Fruit fly (Drosophila melanogaster) whole organism, embryonic: ENCODE results near the gene AGO2.

Source experiments
- Abd-B ChIP-seq: fragments of 200-800 bp; sonication (Bioruptor generic); optimal IDR thresholded peaks from 2 replicates; lab custom pipeline; 2018; ENCODE audit warnings: missing biosample characterization, mild to moderate bottlenecking, missing genetic modification characterization, moderate library complexity
- Ada2b ChIP-seq: fragments of 200-800 bp; sonication (Bioruptor generic); IDR thresholded peaks from 2 replicates; pipeline ENCODE4 v1.3.6; 2022; ENCODE audit warnings: missing biosample characterization, missing genetic modification characterization
- Aef1 ChIP-seq: fragments of 200-800 bp; sonication (Bioruptor generic); IDR thresholded peaks from 3 replicates; pipeline ENCODE4 v1.3.6; 2022; ENCODE audit warnings: missing biosample characterization, missing genetic modification characterization
- Blimp-1 ChIP-seq: fragments of 200-800 bp; sonication (Bioruptor generic); optimal IDR thresholded peaks from 3 replicates; lab custom pipeline; 2018; ENCODE audit warnings: missing biosample characterization, missing genetic modification characterization, mild to moderate bottlenecking, moderate library complexity, missing genetic modification reagents
- CG10274 ChIP-seq: fragments of 200-800 bp; sonication (Bioruptor generic); optimal IDR thresholded peaks from 3 replicates; lab custom pipeline; 2017; ENCODE audit warnings: missing biosample characterization, mild to moderate bottlenecking, missing genetic modification characterization
- CG11085 ChIP-seq: fragments of 200-800 bp; sonication (Bioruptor generic); IDR thresholded peaks from 2 replicates; pipeline ENCODE4 v1.3.6; 2022; ENCODE audit warnings: missing biosample characterization, missing genetic modification characterization
- CG11695 ChIP-seq: fragments of 200-800 bp; sonication (Bioruptor generic); IDR thresholded peaks from 3 replicates; pipeline ENCODE4 v1.3.6; 2022; ENCODE audit warnings: missing biosample characterization, missing genetic modification characterization
- CG12299 ChIP-seq: fragments of 200-800 bp; sonication (Bioruptor generic); optimal IDR thresholded peaks from 2 replicates; lab custom pipeline; 2018; ENCODE audit warnings: missing biosample characterization, mild to moderate bottlenecking, missing genetic modification characterization
- CG13894 ChIP-seq: fragments of 200-800 bp; sonication (Bioruptor generic); optimal IDR thresholded peaks from 3 replicates; lab custom pipeline; 2018; ENCODE audit warnings: missing biosample characterization, mild to moderate bottlenecking, missing genetic modification characterization, moderate library complexity
- CG15479 ChIP-seq: fragments of 200-800 bp; sonication (Bioruptor generic); optimal IDR thresholded peaks from 3 replicates; lab custom pipeline; 2019; ENCODE audit warnings: missing biosample characterization, mild to moderate bottlenecking, missing genetic modification characterization, moderate library complexity
- CG17385 ChIP-seq: fragments of 200-800 bp; sonication (Bioruptor generic); optimal IDR thresholded peaks from 3 replicates; lab custom pipeline; 2018; ENCODE audit warnings: missing biosample characterization, mild to moderate bottlenecking, missing genetic modification characterization
- CG18599 ChIP-seq: fragments of 200-800 bp; sonication (Bioruptor generic); optimal IDR thresholded peaks from 3 replicates; lab custom pipeline; 2017; ENCODE audit warnings: missing biosample characterization, missing genetic modification characterization, mild to moderate bottlenecking, moderate library complexity, missing genetic modification reagents
- CG3281 ChIP-seq: fragments of 200-800 bp; sonication (Bioruptor generic); optimal IDR thresholded peaks from 3 replicates; lab custom pipeline; 2017; ENCODE audit warnings: missing biosample characterization, mild to moderate bottlenecking, missing genetic modification characterization
- CG7357 ChIP-seq: fragments of 200-800 bp; sonication (Bioruptor generic); IDR thresholded peaks from 3 replicates; pipeline ENCODE4 v1.3.6; 2022; ENCODE audit warnings: missing biosample characterization, missing genetic modification characterization
- CG7745 ChIP-seq: fragments of 200-800 bp; sonication (Bioruptor generic); optimal IDR thresholded peaks from 2 replicates; lab custom pipeline; 2018; ENCODE audit warnings: missing biosample characterization, mild to moderate bottlenecking, missing genetic modification characterization, moderate library complexity
- CG7786 ChIP-seq: fragments of 200-800 bp; sonication (Bioruptor generic); optimal IDR thresholded peaks from 2 replicates; lab custom pipeline; 2016; ENCODE audit warnings: missing biosample characterization, missing genetic modification characterization
- CG8089 ChIP-seq: fragments of 200-800 bp; sonication (Bioruptor generic); optimal IDR thresholded peaks from 3 replicates; lab custom pipeline; 2016; ENCODE audit warnings: missing biosample characterization, missing genetic modification characterization
- Dll ChIP-seq: fragments of 200-800 bp; sonication (Bioruptor generic); IDR thresholded peaks from 4 replicates; pipeline ENCODE4 v1.3.6; 2022; ENCODE audit warnings: missing biosample characterization, missing genetic modification characterization; ENCODE audit not compliant: partially characterized antibody
- Dref ChIP-seq: fragments of 200-800 bp; sonication (Bioruptor generic); IDR thresholded peaks from 2 replicates; pipeline ENCODE4 v1.3.6; 2022; ENCODE audit warnings: missing biosample characterization, missing genetic modification characterization
- Elba2 ChIP-seq: fragments of 200-800 bp; sonication (Bioruptor generic); optimal IDR thresholded peaks from 3 replicates; lab custom pipeline; 2016; ENCODE audit warnings: missing biosample characterization, missing genetic modification characterization
- Hey ChIP-seq: fragments of 200-800 bp; sonication (Bioruptor generic); optimal IDR thresholded peaks from 3 replicates; lab custom pipeline; 2018; ENCODE audit warnings: missing biosample characterization, mild to moderate bottlenecking, missing genetic modification characterization
- Lhr ChIP-seq: fragments of 200-800 bp; sonication (Bioruptor generic); optimal IDR thresholded peaks from 3 replicates; lab custom pipeline; 2017; ENCODE audit warnings: mild to moderate bottlenecking, missing biosample characterization, missing genetic modification reagents, missing genetic modification characterization
- Med ChIP-seq: fragments of 200-800 bp; sonication (Bioruptor generic); peaks from one replicate; lab custom pipeline; 2016; ENCODE audit warnings: missing biosample characterization, missing genetic modification characterization, mild to moderate bottlenecking, inconsistent platforms, moderate library complexity
- Mes4 ChIP-seq: fragments of 200-800 bp; sonication (Bioruptor generic); optimal IDR thresholded peaks from 2 replicates; lab custom pipeline; 2016; ENCODE audit warnings: missing biosample characterization, missing genetic modification characterization
- Myb ChIP-seq: fragments of 200-800 bp; sonication (Bioruptor generic); optimal IDR thresholded peaks from 2 replicates; lab custom pipeline; 2016; ENCODE audit warnings: missing biosample characterization, missing genetic modification characterization
- Nf-YA ChIP-seq: fragments of 200-800 bp; sonication (Bioruptor generic); IDR thresholded peaks from 2 replicates; pipeline ENCODE4 v1.3.6; 2022; ENCODE audit warnings: missing biosample characterization, missing genetic modification characterization
- Taf1 ChIP-seq: fragments of 200-800 bp; sonication (Bioruptor generic); IDR thresholded peaks from 2 replicates; pipeline ENCODE4 v1.3.6; 2022; ENCODE audit warnings: missing biosample characterization, missing genetic modification characterization
- Tbp ChIP-seq: fragments of >200 bp; optimal IDR thresholded peaks from 2 replicates; lab custom pipeline; 2018; ENCODE audit warnings: missing biosample characterization, missing genetic modification characterization
- ap ChIP-seq: fragments of 200-800 bp; sonication (Bioruptor generic); IDR thresholded peaks from 2 replicates; pipeline ENCODE4 v1.3.6; 2022; ENCODE audit warnings: missing biosample characterization, missing genetic modification characterization
- caup ChIP-seq: fragments of 200-800 bp; sonication (Bioruptor generic); optimal IDR thresholded peaks from 3 replicates; lab custom pipeline; 2017; ENCODE audit warnings: missing biosample characterization, mild to moderate bottlenecking, missing genetic modification characterization, moderate library complexity; ENCODE audit not compliant: severe bottlenecking
- dpn ChIP-seq, 2 experiments: fragments of 200-800 bp; sonication (Bioruptor generic); optimal IDR thresholded peaks; 3 replicates each; lab custom pipeline; 2016; ENCODE audit warnings: missing biosample characterization in 2 of 2, missing genetic modification characterization in 2 of 2
- exex ChIP-seq: fragments of 200-800 bp; sonication (Bioruptor generic); optimal IDR thresholded peaks from 4 replicates; lab custom pipeline; 2018; ENCODE audit warnings: missing biosample characterization, mild to moderate bottlenecking, missing genetic modification characterization, moderate library complexity
- fd96Cb ChIP-seq: fragments of 200-800 bp; sonication (Bioruptor generic); optimal IDR thresholded peaks from 2 replicates; lab custom pipeline; 2018; ENCODE audit warnings: missing biosample characterization, mild to moderate bottlenecking, missing genetic modification characterization, moderate library complexity
- inv ChIP-seq: fragments of 200-800 bp; sonication (Bioruptor generic); IDR thresholded peaks from 2 replicates; pipeline ENCODE4 v1.3.6; 2022; ENCODE audit warnings: missing biosample characterization, missing genetic modification characterization; ENCODE audit not compliant: partially characterized antibody
- lmd ChIP-seq: fragments of 200-800 bp; sonication (Bioruptor generic); IDR thresholded peaks from 2 replicates; pipeline ENCODE4 v1.3.6; 2022; ENCODE audit warnings: missing biosample characterization, missing genetic modification characterization
- nerfin-2 ChIP-seq: fragments of 200-800 bp; sonication (Bioruptor generic); IDR thresholded peaks from 2 replicates; pipeline ENCODE4 v1.3.6; 2022; ENCODE audit warnings: missing biosample characterization, missing genetic modification characterization; ENCODE audit not compliant: partially characterized antibody
- pfk ChIP-seq: fragments of 200-800 bp; sonication (Bioruptor generic); optimal IDR thresholded peaks from 2 replicates; lab custom pipeline; 2018; ENCODE audit warnings: missing biosample characterization, mild to moderate bottlenecking, missing genetic modification characterization, moderate library complexity
- sens ChIP-seq: fragments of 200-800 bp; sonication (Bioruptor generic); peaks from one replicate; lab custom pipeline; 2016; ENCODE audit warnings: missing biosample characterization, missing genetic modification characterization
- sens-2 ChIP-seq: fragments of 200-800 bp; sonication (Bioruptor generic); IDR thresholded peaks from 2 replicates; pipeline ENCODE4 v1.3.6; 2022; ENCODE audit warnings: missing biosample characterization, missing genetic modification characterization
- sqz ChIP-seq: fragments of 200-800 bp; sonication (Bioruptor generic); optimal IDR thresholded peaks from 3 replicates; lab custom pipeline; 2018; ENCODE audit warnings: missing biosample characterization, mild to moderate bottlenecking, missing genetic modification characterization
- stc ChIP-seq: fragments of 200-800 bp; sonication (Bioruptor generic); IDR thresholded peaks from 2 replicates; pipeline ENCODE4 v1.3.6; 2022; ENCODE audit warnings: missing biosample characterization, missing genetic modification characterization
- trem ChIP-seq: fragments of 200-800 bp; optimal IDR thresholded peaks from 3 replicates; lab custom pipeline; 2019; ENCODE audit warnings: missing biosample characterization, mild to moderate bottlenecking, missing genetic modification characterization, moderate library complexity
- twi ChIP-seq: fragments of 200-800 bp; optimal IDR thresholded peaks from 2 replicates; lab custom pipeline; 2019; ENCODE audit warnings: missing biosample characterization, mild to moderate bottlenecking, missing genetic modification characterization, moderate library complexity
- unpg ChIP-seq: fragments of 200-800 bp; sonication (Bioruptor generic); optimal IDR thresholded peaks from 3 replicates; lab custom pipeline; 2018; ENCODE audit warnings: missing biosample characterization, mild to moderate bottlenecking, missing genetic modification characterization, moderate library complexity
- vvl ChIP-seq: fragments of 200-800 bp; sonication (Bioruptor generic); IDR thresholded peaks from 2 replicates; pipeline ENCODE4 v1.3.6; 2022; ENCODE audit warnings: missing biosample characterization, missing genetic modification characterization
- z ChIP-seq: fragments of 200-800 bp; sonication (Bioruptor generic); IDR thresholded peaks from 3 replicates; pipeline ENCODE4 v1.3.6; 2022; ENCODE audit warnings: missing biosample characterization, missing genetic modification characterization

AGO2 gene

dm6 chr3L:15531423-15532325 lies 22.2 kb upstream of the AGO2 start, which contains the start of gene CG43248:
Gene CG43248 (minus strand): TSS chr3L:15531473.
- TF ChIP-seq Med (GFP tag; lab: Kevin White, UChicago): peak; percentile 11
- peak; percentile 30 for TF ChIP-seq Blimp-1 (GFP tag; lab: Kevin White, UChicago)
- TF ChIP-seq sens (GFP tag; lab: Kevin White, UChicago): peak; percentile 77
- peak; percentile 61 for TF ChIP-seq CG10274 (GFP tag; lab: Kevin White, UChicago)
- TF ChIP-seq exex (tag; lab: Kevin White, UChicago): peak; percentile 82
- peak; percentile 32; the same call in 1 of the 2 replicates for TF ChIP-seq vvl (GFP tag; lab: Robert Waterston, UW)
- TF ChIP-seq CG15479 (GFP tag; lab: Kevin White, UChicago): peak; percentile 42
- peak; percentile 11 for TF ChIP-seq twi
- TF ChIP-seq CG7745: peak; percentile 54
- peak; percentile 21 for TF ChIP-seq Hey (tag; lab: Kevin White, UChicago)
- TF ChIP-seq Mes4: no peak
- no peak for TF ChIP-seq Dref (GFP tag; lab: Robert Waterston, UW)
- TF ChIP-seq CG12299 (tag; lab: Kevin White, UChicago): no peak

dm6 chr3L:15532368-15533030 lies 21.4 kb upstream of the AGO2 start:
- TF ChIP-seq trem (tag; lab: Kevin White, UChicago) (peak; percentile 43), sqz (GFP tag; lab: Kevin White, UChicago) (no peak), stc (GFP tag; lab: Robert Waterston, UW) (no peak), CG7786 (GFP tag; lab: Kevin White, UChicago) (peak; percentile 15), inv (GFP tag; lab: Robert Waterston, UW) (no peak), pfk (GFP tag; lab: Kevin White, UChicago) (no peak), fd96Cb (tag; lab: Kevin White, UChicago) (peak; percentile 66), Myb (GFP tag; lab: Kevin White, UChicago) (peak; percentile 14), ap (GFP tag; lab: Robert Waterston, UW) (no peak), CG3281 (GFP tag; lab: Kevin White, UChicago) (peak; percentile 11), CG13894 (tag; lab: Kevin White, UChicago) (no peak), CG7357 (GFP tag; lab: Robert Waterston, UW) (no peak), CG17385 (no peak), CG18599 (GFP tag; lab: Kevin White, UChicago) (peak; percentile 53), Taf1 (no peak), caup (GFP tag; lab: Kevin White, UChicago) (no peak), nerfin-2 (no peak), CG11085 (no peak), z (GFP tag; lab: Robert Waterston, UW) (no peak), unpg (GFP tag; lab: Kevin White, UChicago) (no peak), dpn (GFP tag; optimal IDR thresholded peaks at IDR 0.05; lab: Kevin White, UChicago) (no peak), Dll (GFP tag; lab: Robert Waterston, UW) (no peak), Aef1 (GFP tag; lab: Robert Waterston, UW) (0 out of 3 replicates have a peak, but pooled peaks have one; percentile 29), Elba2 (GFP tag; lab: Kevin White, UChicago) (no peak), Blimp-1 (GFP tag; lab: Kevin White, UChicago) (peak; percentile 34), Tbp (GFP tag; lab: Kevin White, UChicago) (no peak), Lhr (GFP tag; lab: Kevin White, UChicago) (no peak), CG11695 (GFP tag; lab: Robert Waterston, UW) (peak; percentile 39; the same call in 1 of the 3 replicates), CG8089 (GFP tag; lab: Kevin White, UChicago) (no peak), sens-2 (GFP tag; lab: Robert Waterston, UW) (peak; percentile 52; the same call in 1 of the 2 replicates), lmd (GFP tag; lab: Robert Waterston, UW) (peak; percentile 58), Nf-YA (peak; percentile 53; the same call in 1 of the 2 replicates), Ada2b (GFP tag; lab: Robert Waterston, UW) (peak; percentile 59), Abd-B (peak; percentile 15)
